Fruit fly (Drosophila melanogaster): ENCODE results near the gene JIL-1.

Gene JIL-1

dm6 chr3L:11094279-11094678, 1.3 kb upstream of the JIL-1 start:
- TF ChIP-seq Hr78 (GFP tag; optimal IDR thresholded peaks at IDR 0.05) (no peak), CrebA (GFP tag; optimal IDR thresholded peaks at IDR 0.05; ENCODE audit: borderline replicate concordance) (no peak), rgr (GFP tag; optimal IDR thresholded peaks at IDR 0.05) (no peak), N (GFP tag; optimal IDR thresholded peaks at IDR 0.05) (no peak), Vsx2 (GFP tag; optimal IDR thresholded peaks at IDR 0.05; ENCODE audit: partially characterized antibody) (no peak), psq (GFP tag; optimal IDR thresholded peaks at IDR 0.05) (no peak), usp (GFP tag; optimal IDR thresholded peaks at IDR 0.05) (no peak), Dif (GFP tag; optimal IDR thresholded peaks at IDR 0.05; ENCODE audit: partially characterized antibody) (no peak)

DNA sequence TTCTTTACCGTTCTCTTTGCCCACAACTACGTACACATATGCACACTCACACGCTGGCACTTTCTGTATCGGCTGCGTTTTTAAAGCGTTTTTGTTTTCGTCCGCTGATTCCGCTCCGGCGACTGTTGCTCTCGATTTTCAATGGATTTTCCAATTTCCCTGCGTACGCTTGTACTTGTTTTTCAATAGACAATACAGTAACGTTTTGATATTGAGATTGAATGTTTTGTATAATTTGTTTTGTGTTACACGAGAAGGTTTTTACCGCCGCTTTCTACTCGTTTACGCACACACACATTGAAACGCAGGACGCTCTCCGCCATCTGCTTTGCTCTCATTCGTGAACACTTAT, 407 bp downstream of the JIL-1 start:
- TF ChIP-seq CG9705 (GFP tag; optimal IDR thresholded peaks at IDR 0.05) (no peak), Dif (GFP tag; optimal IDR thresholded peaks at IDR 0.05; ENCODE audit: partially characterized antibody) (no peak), Abd-B (GFP tag; optimal IDR thresholded peaks at IDR 0.05) (no peak), psq (GFP tag; optimal IDR thresholded peaks at IDR 0.05) (peak; percentile 94), N (GFP tag; optimal IDR thresholded peaks at IDR 0.05) (peak; percentile 5)

- TF ChIP-seq tai (GFP tag; optimal IDR thresholded peaks at IDR 0.05) (peak; percentile 85), sage (GFP tag; optimal IDR thresholded peaks at IDR 0.05) (no peak), brk (GFP tag; optimal IDR thresholded peaks at IDR 0.05) (peak; percentile 68), HLH106 (tag; optimal IDR thresholded peaks at IDR 0.05) (peak; percentile 44), Dfd (GFP tag; optimal IDR thresholded peaks at IDR 0.05) (no peak), psq (GFP tag; optimal IDR thresholded peaks at IDR 0.05) (peak; percentile 95), jim (GFP tag; optimal IDR thresholded peaks at IDR 0.05) (peak; percentile 66), Sp1 (GFP tag; optimal IDR thresholded peaks at IDR 0.05) (peak; percentile 43), dmrt93B (GFP tag; optimal IDR thresholded peaks at IDR 0.05) (peak; percentile 3), rgr (GFP tag; optimal IDR thresholded peaks at IDR 0.05) (peak; percentile 90), CG9705 (GFP tag; optimal IDR thresholded peaks at IDR 0.05) (peak; percentile 31), Vsx2 (GFP tag; optimal IDR thresholded peaks at IDR 0.05; ENCODE audit: partially characterized antibody) (no peak), Rel (GFP tag; optimal IDR thresholded peaks at IDR 0.05) (no peak), Rel (tag; optimal IDR thresholded peaks at IDR 0.05) (peak; percentile 57), dsf (GFP tag; optimal IDR thresholded peaks at IDR 0.05; ENCODE audit: borderline replicate concordance) (no peak), br (GFP tag; optimal IDR thresholded peaks at IDR 0.05) (peak; percentile 78), OdsH (GFP tag; optimal IDR thresholded peaks at IDR 0.05) (peak; percentile 74), lola (GFP tag; optimal IDR thresholded peaks at IDR 0.05) (no peak), CG32264 (GFP tag; optimal IDR thresholded peaks at IDR 0.05) (peak; percentile 58), Jra (GFP tag; optimal IDR thresholded peaks at IDR 0.05) (peak; percentile 78), Hr83 (GFP tag; optimal IDR thresholded peaks at IDR 0.05; ENCODE audit: poor library complexity, severe bottlenecking) (peak; percentile 83), GATAd (GFP tag; optimal IDR thresholded peaks at IDR 0.05) (no peak), foxo (GFP tag; optimal IDR thresholded peaks at IDR 0.05) (peak in 1 of 2 experiments; percentile 88), Abd-B (GFP tag; optimal IDR thresholded peaks at IDR 0.05) (no peak), fru (GFP tag; optimal IDR thresholded peaks at IDR 0.05) (peak; percentile 73), CrebA (GFP tag; optimal IDR thresholded peaks at IDR 0.05; ENCODE audit: borderline replicate concordance) (no peak), Hnf4 (GFP tag; optimal IDR thresholded peaks at IDR 0.05) (peak; percentile 86), ey (GFP tag; optimal IDR thresholded peaks at IDR 0.05) (peak; percentile 61), h (GFP tag; optimal IDR thresholded peaks at IDR 0.05) (peak; percentile 89), Dif (GFP tag; optimal IDR thresholded peaks at IDR 0.05; ENCODE audit: partially characterized antibody) (peak; percentile 39), dl (GFP tag; optimal IDR thresholded peaks at IDR 0.05; ENCODE audit: insufficient read depth in 1 of 2, partially characterized antibody in 2 of 2) (no peak), usp (GFP tag; optimal IDR thresholded peaks at IDR 0.05) (no peak), sv (GFP tag; optimal IDR thresholded peaks at IDR 0.05) (peak; percentile 14), woc (GFP tag; optimal IDR thresholded peaks at IDR 0.05) (peak; percentile 64)
These were observed 917 bp downstream of the JIL-1 start for dm6 chr3L:11091943-11092609.
